Worm (Caenorhabditis elegans): ENCODE measurements around the gene snt-3.

ce11 chrV:1416154-1416553, 45.3 kb upstream of the snt-3 start:
- no peak for TF ChIP-seq F10B5.3 (tag; optimal IDR thresholded peaks at IDR 0.05)
- TF ChIP-seq ztf-11 (tag; optimal IDR thresholded peaks at IDR 0.05), result no peak
- no peak for TF ChIP-seq zfp-2 (tag; optimal IDR thresholded peaks at IDR 0.05)
- no peak for TF ChIP-seq madf-5 (GFP tag; IDR thresholded peaks at IDR 0.05)
- TF ChIP-seq unc-39 (tag; optimal IDR thresholded peaks at IDR 0.05), result no peak
- no peak for TF ChIP-seq nhr-48 (tag; optimal IDR thresholded peaks at IDR 0.05)
- no peak for TF ChIP-seq mdt-29 (GFP tag; IDR thresholded peaks at IDR 0.05)
- TF ChIP-seq zag-1 (tag; optimal IDR thresholded peaks at IDR 0.05), result no peak
- TF ChIP-seq aly-2 (tag; optimal IDR thresholded peaks at IDR 0.05), result no peak
- no peak for TF ChIP-seq nhr-76 (tag; optimal IDR thresholded peaks at IDR 0.05)
- no peak for TF ChIP-seq pqm-1 (tag; optimal IDR thresholded peaks at IDR 0.05)
- TF ChIP-seq skn-1 (tag; optimal IDR thresholded peaks at IDR 0.05), result no peak
- no peak for TF ChIP-seq vab-7 (GFP tag; IDR thresholded peaks at IDR 0.05)
- TF ChIP-seq nhr-11 (tag; optimal IDR thresholded peaks at IDR 0.05), result no peak
